Worm (Caenorhabditis elegans) whole organism, L4 larva: ENCODE measurements around the gene ugt-41.

Experiments used
- F37D6.2 ChIP-seq: sonication (generic microtip); optimal IDR thresholded peaks from 2 replicates; lab custom pipeline; 2016; ENCODE audit warnings: mild to moderate bottlenecking, missing genetic modification characterization, missing compliant biosample characterization
- T20F7.1 ChIP-seq: fragments of 200-800 bp; sonication (Bioruptor generic); optimal IDR thresholded peaks from 2 replicates; lab custom pipeline; 2018; ENCODE audit warnings: mild to moderate bottlenecking, missing genetic modification characterization, missing compliant biosample characterization
- ceh-28 ChIP-seq: fragments of 150-350 bp; optimal IDR thresholded peaks from 2 replicates; lab custom pipeline; 2014; ENCODE audit warnings: missing biosample characterization, missing genetic modification reagents, missing genetic modification characterization
- fkh-10 ChIP-seq: fragments of 150-350 bp; optimal IDR thresholded peaks from 2 replicates; lab custom pipeline; 2014; ENCODE audit warnings: missing biosample characterization, missing genetic modification reagents, missing genetic modification characterization
- hlh-11 ChIP-seq: fragments of 200-800 bp; sonication (Bioruptor generic); optimal IDR thresholded peaks from 2 replicates; lab custom pipeline; 2018; ENCODE audit warnings: mild to moderate bottlenecking, missing genetic modification characterization, missing compliant biosample characterization
- madf-9 ChIP-seq: fragments of 200-800 bp; sonication (Bioruptor generic); conservative IDR thresholded peaks from 2 replicates; pipeline ENCODE4 v1.3.6; 2022; ENCODE audit warnings: missing genetic modification reagents, missing genetic modification characterization, missing compliant biosample characterization
- nhr-11 ChIP-seq: fragments of 150-350 bp; optimal IDR thresholded peaks from 2 replicates; lab custom pipeline; 2014; ENCODE audit warnings: missing biosample characterization, missing genetic modification characterization
- nhr-76 ChIP-seq: fragments of 150-350 bp; optimal IDR thresholded peaks from 2 replicates; lab custom pipeline; 2014; ENCODE audit warnings: missing biosample characterization, missing genetic modification characterization
- pha-4 ChIP-seq, 2 experiments: fragments of 150-350 bp in 1 of 2; fragments of 200-800 bp in 1 of 2; sonication (Bioruptor generic) in 1 of 2; IDR thresholded peaks in 1 of 2; optimal IDR thresholded peaks in 1 of 2; 2 replicates each; pipeline versions ENCODE4 v1.3.6 to Lab custom; 2014 to 2022; ENCODE audit warnings: missing genetic modification characterization in 2 of 2, missing genetic modification reagents in 2 of 2, missing biosample characterization in 1 of 2, missing compliant biosample characterization in 1 of 2
- saeg-2 ChIP-seq: fragments of 200-800 bp; sonication (Bioruptor generic); IDR thresholded peaks from 2 replicates; pipeline ENCODE4 v1.3.6; 2022; ENCODE audit warnings: missing genetic modification reagents, missing genetic modification characterization, missing compliant biosample characterization

- TF ChIP-seq pha-4 (GFP tag; IDR thresholded peaks at IDR 0.05; lab: Robert Waterston, UW) (no peak), pha-4 (tag; optimal IDR thresholded peaks at IDR 0.05; lab: Kevin White, UChicago) (no peak), saeg-2 (GFP tag; lab: Robert Waterston, UW) (no peak), ceh-28 (tag; lab: Kevin White, UChicago) (no peak), nhr-11 (no peak), madf-9 (no peak), fkh-10 (GFP tag; lab: Kevin White, UChicago) (no peak), hlh-11 (tag; lab: Kevin White, UChicago) (peak; percentile 66), F37D6.2 (no peak), nhr-76 (tag; lab: Kevin White, UChicago) (no peak), T20F7.1 (GFP tag; lab: Kevin White, UChicago) (no peak)
These were observed at the start of gene ugt-41 for ce11 chrV:7163477-7164114.
